Worm (Caenorhabditis elegans): ENCODE results near the gene dcap-1.

DNA sequence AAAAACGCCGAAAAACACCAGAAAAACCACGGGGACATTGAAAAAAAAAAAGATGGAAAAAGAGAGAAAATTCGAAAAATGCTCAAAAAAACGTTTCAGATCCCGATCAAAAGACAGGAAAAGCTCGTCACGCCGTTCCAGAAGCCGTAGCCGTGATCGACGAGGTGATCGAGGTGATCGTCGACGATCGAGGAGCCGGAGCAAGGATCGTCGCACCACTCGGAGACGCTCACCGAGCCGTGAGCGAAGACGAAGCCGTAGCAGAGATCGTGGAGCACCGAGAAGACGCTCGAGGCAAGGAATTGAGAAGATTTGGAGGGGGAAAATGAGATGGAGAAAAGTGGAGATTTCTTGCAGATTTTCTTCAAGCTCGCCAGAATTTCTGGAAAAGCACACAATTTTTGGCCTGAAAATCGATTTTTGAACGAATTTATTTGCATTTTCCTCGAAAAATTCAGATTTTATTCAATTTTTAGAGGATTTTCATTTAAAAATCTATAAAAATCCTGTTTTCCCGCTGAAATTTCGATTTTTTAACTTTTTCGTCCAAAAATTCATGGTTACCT lies 41.3 kb downstream of the dcap-1 start:
- no peak for TF ChIP-seq tbx-37 (GFP tag; conservative IDR thresholded peaks at IDR 0.05)
- no peak for TF ChIP-seq ama-1 (optimal IDR thresholded peaks at IDR 0.05)
- TF ChIP-seq hnd-1 (tag; optimal IDR thresholded peaks at IDR 0.05): no peak
- no peak for TF ChIP-seq B0310.2 (tag; optimal IDR thresholded peaks at IDR 0.05)
- no peak for TF ChIP-seq aly-1 (tag; optimal IDR thresholded peaks at IDR 0.05)

All from whole organism, early embryonic.